Worm (Caenorhabditis elegans): ENCODE results near the gene B0353.1.

The B0353.1 gene

DNA sequence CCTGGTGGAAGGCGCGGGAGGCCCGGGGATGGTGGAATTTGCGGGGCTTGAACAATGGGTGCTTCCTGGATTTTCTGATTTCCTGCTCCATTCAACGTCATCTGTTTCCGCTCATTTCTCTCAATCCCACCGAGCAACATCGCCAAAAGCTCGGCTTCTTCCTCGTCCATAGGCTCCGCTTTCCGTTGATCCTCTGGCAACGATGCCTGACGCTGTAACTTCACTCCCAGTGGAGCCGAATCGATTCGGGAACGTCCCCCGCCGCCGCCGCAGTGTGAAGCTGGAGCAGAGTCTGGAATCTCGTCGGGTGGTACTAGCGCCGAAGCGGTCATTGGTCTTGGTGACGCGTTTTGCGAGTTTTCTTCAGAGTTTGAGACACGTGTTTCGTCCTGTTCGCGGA is 39.7 kb downstream of the B0353.1 start:
- TF ChIP-seq ahr-1 (tag; optimal IDR thresholded peaks at IDR 0.05) (no peak), npax-4 (tag; optimal IDR thresholded peaks at IDR 0.05) (no peak), ceh-48 (tag; optimal IDR thresholded peaks at IDR 0.05) (no peak), pha-4 (tag; optimal IDR thresholded peaks at IDR 0.05) (no peak)

ce11 chrIII:598168-598567 is 42.4 kb downstream of the B0353.1 start:
- TF ChIP-seq K09A11.1 (tag; optimal IDR thresholded peaks at IDR 0.05; ENCODE audit: insufficient read depth) (no peak), che-1 (tag; optimal IDR thresholded peaks at IDR 0.05) (no peak), ceh-34 (tag; optimal IDR thresholded peaks at IDR 0.05) (peak; percentile 50), ceh-30 (tag; optimal IDR thresholded peaks at IDR 0.05) (no peak), ceh-9 (tag; optimal IDR thresholded peaks at IDR 0.05) (no peak), unc-42 (tag; optimal IDR thresholded peaks at IDR 0.05) (peak; percentile 96), hlh-6 (tag; optimal IDR thresholded peaks at IDR 0.05) (no peak), ceh-48 (tag; optimal IDR thresholded peaks at IDR 0.05) (peak; percentile 78), pqm-1 (tag; optimal IDR thresholded peaks at IDR 0.05) (no peak), dmd-4 (tag; optimal IDR thresholded peaks at IDR 0.05; ENCODE audit: borderline replicate concordance) (no peak), ceh-18 (tag; optimal IDR thresholded peaks at IDR 0.05) (peak; percentile 60), C08G9.2 (tag; optimal IDR thresholded peaks at IDR 0.05) (no peak), hlh-15 (tag; optimal IDR thresholded peaks at IDR 0.05) (no peak), hlh-30 (tag; optimal IDR thresholded peaks at IDR 0.05; ENCODE audit: insufficient read depth) (peak; percentile 42), tbx-2 (tag; optimal IDR thresholded peaks at IDR 0.05) (peak; percentile 60), dve-1 (tag; optimal IDR thresholded peaks at IDR 0.05) (no peak), ama-1 (optimal IDR thresholded peaks at IDR 0.05) (no peak), nhr-232 (tag; optimal IDR thresholded peaks at IDR 0.05) (no peak), ets-4 (tag; optimal IDR thresholded peaks at IDR 0.05) (peak; percentile 18), hlh-8 (tag; optimal IDR thresholded peaks at IDR 0.05) (no peak), lim-6 (tag; optimal IDR thresholded peaks at IDR 0.05) (no peak), eyg-1 (tag; optimal IDR thresholded peaks at IDR 0.05) (peak; percentile 22), C38D4.7 (GFP tag; optimal IDR thresholded peaks at IDR 0.05) (no peak), ceh-31 (tag; optimal IDR thresholded peaks at IDR 0.05) (peak; percentile 59), rnt-1 (tag; optimal IDR thresholded peaks at IDR 0.05) (peak; percentile 32), nfya-1 (tag; optimal IDR thresholded peaks at IDR 0.05) (peak; percentile 63), ref-2 (tag; optimal IDR thresholded peaks at IDR 0.05) (peak; percentile 40), ceh-22 (tag; optimal IDR thresholded peaks at IDR 0.05) (no peak), ttx-3 (tag; optimal IDR thresholded peaks at IDR 0.05) (no peak)

- no peak for TF ChIP-seq C38D4.7 (GFP tag; optimal IDR thresholded peaks at IDR 0.05)
- no peak for TF ChIP-seq K02D7.2 (tag; optimal IDR thresholded peaks at IDR 0.05)
- TF ChIP-seq madf-2 (tag; optimal IDR thresholded peaks at IDR 0.05), result no peak
- TF ChIP-seq elt-4 (tag; optimal IDR thresholded peaks at IDR 0.05), result no peak
- TF ChIP-seq ceh-31 (tag; optimal IDR thresholded peaks at IDR 0.05), result no peak
- TF ChIP-seq Y22D7AL.16 (tag; optimal IDR thresholded peaks at IDR 0.05), result no peak
- TF ChIP-seq ztf-16 (tag; optimal IDR thresholded peaks at IDR 0.05), result no peak
- TF ChIP-seq unc-3 (GFP tag; conservative IDR thresholded peaks at IDR 0.05), result no peak
- TF ChIP-seq unc-3 (tag; optimal IDR thresholded peaks at IDR 0.05), result no peak
- no peak for TF ChIP-seq ceh-6 (GFP tag; optimal IDR thresholded peaks at IDR 0.05)
- TF ChIP-seq ceh-45 (GFP tag; IDR thresholded peaks at IDR 0.05), result no peak
- TF ChIP-seq ceh-14 (tag; optimal IDR thresholded peaks at IDR 0.05), result no peak
- no peak for TF ChIP-seq sdc-2 (tag; optimal IDR thresholded peaks at IDR 0.05)
- no peak for TF ChIP-seq npax-4 (tag; optimal IDR thresholded peaks at IDR 0.05)
- no peak for TF ChIP-seq F13H6.1 (tag; optimal IDR thresholded peaks at IDR 0.05)
- TF ChIP-seq ceh-18 (tag; optimal IDR thresholded peaks at IDR 0.05), result no peak
These were observed 42.9 kb downstream of the B0353.1 start, which contains the start of gene Y55B1AR.2 for ce11 chrIII:598687-599086. TSS of gene Y55B1AR.2 (minus strand) at chrIII:598787.

Data from whole organism, late embryonic.